Worm (Caenorhabditis elegans): ENCODE measurements around the gene fbxa-71.

DNA sequence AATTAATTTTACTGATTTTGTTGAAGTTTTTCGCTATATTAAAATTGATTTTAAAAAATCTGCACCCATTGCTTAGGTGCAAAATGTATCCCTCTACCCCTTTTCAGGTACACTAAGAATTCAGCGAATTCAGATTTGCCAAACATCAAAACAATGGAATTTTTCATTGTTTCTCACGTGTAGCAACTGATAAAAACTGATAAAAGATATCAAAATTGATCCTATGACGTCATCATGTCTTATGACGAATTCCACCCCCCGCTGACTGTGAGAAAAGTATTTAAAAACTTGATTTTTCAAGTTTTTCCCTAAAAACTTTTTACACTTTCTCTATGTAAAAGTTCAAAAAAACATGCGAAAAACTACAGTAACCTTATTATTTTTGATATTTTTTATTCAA is 24.9 kb downstream of the fbxa-71 start, which contains the start of gene Y54F10BM.22:
- TF ChIP-seq lsy-2 (tag; optimal IDR thresholded peaks at IDR 0.05) (no peak), efl-3 (GFP tag; optimal IDR thresholded peaks at IDR 0.05) (no peak), jun-1 (tag; optimal IDR thresholded peaks at IDR 0.05) (no peak), tbx-2 (tag; optimal IDR thresholded peaks at IDR 0.05) (no peak), lin-15B (tag; optimal IDR thresholded peaks at IDR 0.05) (no peak), lin-39 (tag; optimal IDR thresholded peaks at IDR 0.05) (no peak), zag-1 (tag; optimal IDR thresholded peaks at IDR 0.05) (no peak), unc-86 (tag; optimal IDR thresholded peaks at IDR 0.05) (no peak), ztf-11 (tag; optimal IDR thresholded peaks at IDR 0.05) (no peak), unc-62 (GFP tag; optimal IDR thresholded peaks at IDR 0.05) (no peak), skn-1 (tag; optimal IDR thresholded peaks at IDR 0.05) (no peak)

Data from whole organism, L1 larva.